Worm (Caenorhabditis elegans): Measurements from ENCODE around the gene fbxc-17.
"Not testable (repeated sequence)": the region's sequence is repeated elsewhere in the genome, so short reads cannot be mapped to it uniquely, and the experiment has no call there.

The fbxc-17 gene

ce11 chrII:985703-986102 lies 6.7 kb upstream of the fbxc-17 start, which contains the start of gene fbxc-40:
Gene fbxc-40 (plus strand): TSS chrII:986003.
- not testable (repeated sequence) for TF ChIP-seq odd-2 (tag; optimal IDR thresholded peaks at IDR 0.05); hlh-8 (tag; optimal IDR thresholded peaks at IDR 0.05); ceh-19 (GFP tag; optimal IDR thresholded peaks at IDR 0.05)

- TF ChIP-seq ceh-24 (tag; optimal IDR thresholded peaks at IDR 0.05): no peak
- TF ChIP-seq ceh-2 (tag; optimal IDR thresholded peaks at IDR 0.05): no peak
- TF ChIP-seq syd-9 (tag; optimal IDR thresholded peaks at IDR 0.05): no peak
- no peak for TF ChIP-seq elt-4 (tag; optimal IDR thresholded peaks at IDR 0.05)
Measured at ce11 chrII:982842-983241, 3.8 kb upstream of the fbxc-17 start, which contains the start of gene srh-274. Gene srh-274 (plus strand): TSS chrII:983142.

ce11 chrII:973999-974398 lies 5.0 kb downstream of the fbxc-17 start, which contains the start of gene fbxc-14:
Gene fbxc-14 (plus strand): TSS chrII:974299.
- TF ChIP-seq pax-1 (tag; optimal IDR thresholded peaks at IDR 0.05) (no peak), eyg-1 (tag; optimal IDR thresholded peaks at IDR 0.05) (no peak), gmeb-2 (tag; optimal IDR thresholded peaks at IDR 0.05) (no peak), pha-2 (tag; optimal IDR thresholded peaks at IDR 0.05) (no peak), K09A11.1 (tag; optimal IDR thresholded peaks at IDR 0.05; ENCODE audit: insufficient read depth) (no peak), syd-9 (tag; optimal IDR thresholded peaks at IDR 0.05) (no peak), tbx-2 (tag; optimal IDR thresholded peaks at IDR 0.05) (no peak), pha-4 (tag; optimal IDR thresholded peaks at IDR 0.05) (no peak)

ce11 chrII:972850-973249 lies 6.2 kb downstream of the fbxc-17 start, which contains the start of gene C32B5.15:
Gene C32B5.15 (minus strand): TSS chrII:972950.
- TF ChIP-seq pha-2 (tag; optimal IDR thresholded peaks at IDR 0.05) (no peak), Y22D7AL.16 (tag; optimal IDR thresholded peaks at IDR 0.05) (no peak), sdc-2 (tag; optimal IDR thresholded peaks at IDR 0.05) (no peak), syd-9 (tag; optimal IDR thresholded peaks at IDR 0.05) (no peak), ceh-30 (tag; optimal IDR thresholded peaks at IDR 0.05) (no peak), ceh-34 (tag; optimal IDR thresholded peaks at IDR 0.05) (no peak), unc-3 (GFP tag; conservative IDR thresholded peaks at IDR 0.05) (no peak), unc-3 (tag; optimal IDR thresholded peaks at IDR 0.05) (no peak), tbx-7 (tag; optimal IDR thresholded peaks at IDR 0.05) (no peak), ceh-9 (tag; optimal IDR thresholded peaks at IDR 0.05) (no peak), C08G9.2 (tag; optimal IDR thresholded peaks at IDR 0.05) (no peak), fkh-6 (tag; optimal IDR thresholded peaks at IDR 0.05) (no peak)

ce11 chrII:968106-968505 lies 10.9 kb downstream of the fbxc-17 start, which contains the start of gene C32B5.6:
Gene C32B5.6 (plus strand): TSS chrII:968406.
- TF ChIP-seq ceh-30, fkh-6, pha-2 (tag; optimal IDR thresholded peaks at IDR 0.05): not testable (repeated sequence)

- TF ChIP-seq fkh-10 (GFP tag; optimal IDR thresholded peaks at IDR 0.05); unc-42 (tag; optimal IDR thresholded peaks at IDR 0.05); sdc-2 (tag; optimal IDR thresholded peaks at IDR 0.05): not testable (repeated sequence)
Measured at ce11 chrII:966962-967361, 12.1 kb downstream of the fbxc-17 start, which contains the start of gene fbxc-18. Gene fbxc-18 (minus strand): TSS chrII:967062.

- no peak for TF ChIP-seq rnt-1 (tag; optimal IDR thresholded peaks at IDR 0.05)
- TF ChIP-seq che-1 (tag; optimal IDR thresholded peaks at IDR 0.05): no peak
Measured at ce11 chrII:961961-962360, 17.1 kb downstream of the fbxc-17 start, which contains the start of gene C32B5.13. Gene C32B5.13 (minus strand): TSS chrII:962061.

ce11 chrII:960218-960617 lies 18.8 kb downstream of the fbxc-17 start, which contains the start of the genes C32B5.18 and C32B5.7:
Gene C32B5.18 (plus strand): TSS chrII:960518.
Gene C32B5.7 (plus strand): TSS chrII:960528.
- no peak for TF ChIP-seq pros-1 (tag; optimal IDR thresholded peaks at IDR 0.05)
- no peak for TF ChIP-seq unc-42 (tag; optimal IDR thresholded peaks at IDR 0.05)
- no peak for TF ChIP-seq ets-4 (tag; optimal IDR thresholded peaks at IDR 0.05)
- TF ChIP-seq unc-55 (GFP tag; optimal IDR thresholded peaks at IDR 0.05): no peak
- no peak for TF ChIP-seq syd-9 (tag; optimal IDR thresholded peaks at IDR 0.05)
- no peak for TF ChIP-seq tbx-7 (tag; optimal IDR thresholded peaks at IDR 0.05)
- no peak for TF ChIP-seq hlh-15 (tag; optimal IDR thresholded peaks at IDR 0.05)
- no peak for TF ChIP-seq unc-3 (GFP tag; conservative IDR thresholded peaks at IDR 0.05)
- no peak for TF ChIP-seq unc-3 (tag; optimal IDR thresholded peaks at IDR 0.05)
- TF ChIP-seq unc-86 (tag; optimal IDR thresholded peaks at IDR 0.05): no peak
- TF ChIP-seq pat-9 (tag; optimal IDR thresholded peaks at IDR 0.05): no peak
- no peak for TF ChIP-seq ceh-14 (tag; optimal IDR thresholded peaks at IDR 0.05)
- no peak for TF ChIP-seq Y22D7AL.16 (tag; optimal IDR thresholded peaks at IDR 0.05)
- TF ChIP-seq fkh-6 (tag; optimal IDR thresholded peaks at IDR 0.05): no peak
- TF ChIP-seq ref-2 (tag; optimal IDR thresholded peaks at IDR 0.05): no peak
- TF ChIP-seq C08G9.2 (tag; optimal IDR thresholded peaks at IDR 0.05): no peak
- no peak for TF ChIP-seq hlh-6 (tag; optimal IDR thresholded peaks at IDR 0.05)
- no peak for TF ChIP-seq pqm-1 (tag; optimal IDR thresholded peaks at IDR 0.05)
